Worm (Caenorhabditis elegans) whole organism, dauer: Measurements from ENCODE around the gene D1014.7.

Experiments
- unc-62 ChIP-seq: sonication (generic microtip); optimal IDR thresholded peaks from 2 replicates; lab custom pipeline; 2017; ENCODE audit warnings: missing biosample characterization, missing genetic modification reagents, missing genetic modification characterization

D1014.7 gene

ce11 chrV:8117964-8118363 is at the start of gene D1014.7:
Gene D1014.7 (plus strand): TSS chrV:8118264.
- TF ChIP-seq unc-62 (GFP tag; lab: Kevin White, UChicago), result no peak

ce11 chrV:8069637-8070036 is 48.4 kb upstream of the D1014.7 start, which contains the start of gene str-143:
Gene str-143 (minus strand): TSS chrV:8069737.
- TF ChIP-seq unc-62 (GFP tag; lab: Kevin White, UChicago), result no peak

ce11 chrV:8072047-8072446 is 46.0 kb upstream of the D1014.7 start, which contains the start of gene str-144:
Gene str-144 (minus strand): TSS chrV:8072147.
- no peak for TF ChIP-seq unc-62 (GFP tag; lab: Kevin White, UChicago)

- TF ChIP-seq unc-62 (GFP tag; lab: Kevin White, UChicago), result no peak
These were observed 44.9 kb upstream of the D1014.7 start for ce11 chrV:8073162-8073561.

ce11 chrV:8075712-8076111 is 42.4 kb upstream of the D1014.7 start, which contains the start of gene catp-3:
Gene catp-3 (plus strand): TSS chrV:8076012.
- no peak for TF ChIP-seq unc-62 (GFP tag; lab: Kevin White, UChicago)

ce11 chrV:8079813-8080212 is 38.3 kb upstream of the D1014.7 start:
- TF ChIP-seq unc-62 (GFP tag; lab: Kevin White, UChicago), result no peak

- TF ChIP-seq unc-62 (GFP tag; lab: Kevin White, UChicago), result no peak
These were observed 36.5 kb upstream of the D1014.7 start, which contains the start of gene str-131 for ce11 chrV:8081579-8081978. Gene str-131 (minus strand): TSS chrV:8081679.

ce11 chrV:8085141-8085540 is 32.9 kb upstream of the D1014.7 start, which contains the start of gene C09H5.7:
Gene C09H5.7 (minus strand): TSS chrV:8085241.
- no peak for TF ChIP-seq unc-62 (GFP tag; lab: Kevin White, UChicago)

ce11 chrV:8090595-8090994 is 27.5 kb upstream of the D1014.7 start, which contains the start of gene str-130:
Gene str-130 (minus strand): TSS chrV:8090695.
- TF ChIP-seq unc-62 (GFP tag; lab: Kevin White, UChicago), result no peak

- TF ChIP-seq unc-62 (GFP tag; lab: Kevin White, UChicago), result no peak
These were observed 25.7 kb upstream of the D1014.7 start, which contains the start of gene str-129 for ce11 chrV:8092385-8092784. Gene str-129 (minus strand): TSS chrV:8092485.

ce11 chrV:8095378-8095777 is 22.7 kb upstream of the D1014.7 start, which contains the start of gene str-146:
Gene str-146 (minus strand): TSS chrV:8095478.
- no peak for TF ChIP-seq unc-62 (GFP tag; lab: Kevin White, UChicago)

- no peak for TF ChIP-seq unc-62 (GFP tag; lab: Kevin White, UChicago)
These were observed 19.8 kb upstream of the D1014.7 start, which contains the start of gene str-145 for ce11 chrV:8098239-8098638. Gene str-145 (minus strand): TSS chrV:8098339.

ce11 chrV:8099306-8099705 is 18.8 kb upstream of the D1014.7 start, which contains the start of gene sdz-23:
Gene sdz-23 (plus strand): TSS chrV:8099606.
- TF ChIP-seq unc-62 (GFP tag; lab: Kevin White, UChicago), result no peak

ce11 chrV:8102960-8103359 is 15.1 kb upstream of the D1014.7 start, which contains the start of gene str-90:
Gene str-90 (plus strand): TSS chrV:8103260.
- no peak for TF ChIP-seq unc-62 (GFP tag; lab: Kevin White, UChicago)

- TF ChIP-seq unc-62 (GFP tag; lab: Kevin White, UChicago), result no peak
These were observed 13.6 kb upstream of the D1014.7 start, which contains the start of gene srlf-16 for ce11 chrV:8104473-8104872. Gene srlf-16 (plus strand): TSS chrV:8104773.

- TF ChIP-seq unc-62 (GFP tag; lab: Kevin White, UChicago), result no peak
These were observed 9.4 kb upstream of the D1014.7 start, which contains the start of gene myo-5 for ce11 chrV:8108670-8109069. Gene myo-5 (plus strand): TSS chrV:8108970.

- no peak for TF ChIP-seq unc-62 (GFP tag; lab: Kevin White, UChicago)
These were observed 7.2 kb upstream of the D1014.7 start for ce11 chrV:8110816-8111215.
